Fruit fly (Drosophila melanogaster) whole organism, larva: ENCODE data around the gene sloth2.

Experiments used
- noc ChIP-seq: fragments of 200-800 bp; sonication (Bioruptor generic); optimal IDR thresholded peaks from 3 replicates; lab custom pipeline; 2019; ENCODE audit warnings: missing biosample characterization, mild to moderate bottlenecking, missing genetic modification characterization, moderate library complexity

The sloth2 gene

DNA sequence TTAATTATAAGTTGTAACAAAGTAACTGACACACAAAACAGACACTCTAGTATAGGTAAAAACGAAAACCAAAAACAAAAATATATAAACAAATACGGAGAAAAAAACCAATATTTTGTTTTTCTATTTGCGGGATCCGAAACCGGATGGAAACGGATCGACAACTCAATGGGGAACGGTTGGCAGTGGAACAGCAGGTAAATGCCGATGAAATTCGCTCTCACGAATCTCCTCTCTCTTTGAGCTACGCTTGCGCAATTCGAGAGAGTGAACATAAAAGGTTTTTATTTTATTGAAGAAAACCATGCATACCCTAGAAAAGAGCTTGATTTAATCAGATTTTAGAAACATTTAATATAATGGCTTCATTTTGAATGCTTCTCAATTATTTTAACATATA lies 24.1 kb upstream of the sloth2 start:
- TF ChIP-seq noc: no peak

DNA sequence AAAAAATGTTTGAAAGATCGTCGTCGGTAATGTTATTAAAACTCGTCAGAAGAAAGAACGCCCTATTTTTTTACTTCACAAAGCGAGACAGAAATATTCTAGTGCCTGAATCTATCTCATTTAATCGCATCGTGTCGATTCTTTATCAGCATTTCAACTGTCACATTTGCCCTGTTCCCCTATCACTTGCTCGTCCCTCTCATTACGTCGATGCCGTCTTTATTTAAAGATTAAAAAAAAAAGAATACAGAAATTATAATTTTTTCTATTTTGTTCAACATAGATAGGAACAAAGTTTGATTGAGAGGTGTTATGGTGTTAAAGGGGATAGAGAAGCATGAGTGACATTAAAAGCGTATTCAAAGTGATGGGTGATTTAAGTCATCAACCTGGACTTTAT lies 23.1 kb upstream of the sloth2 start:
- TF ChIP-seq noc: peak; percentile 14

DNA sequence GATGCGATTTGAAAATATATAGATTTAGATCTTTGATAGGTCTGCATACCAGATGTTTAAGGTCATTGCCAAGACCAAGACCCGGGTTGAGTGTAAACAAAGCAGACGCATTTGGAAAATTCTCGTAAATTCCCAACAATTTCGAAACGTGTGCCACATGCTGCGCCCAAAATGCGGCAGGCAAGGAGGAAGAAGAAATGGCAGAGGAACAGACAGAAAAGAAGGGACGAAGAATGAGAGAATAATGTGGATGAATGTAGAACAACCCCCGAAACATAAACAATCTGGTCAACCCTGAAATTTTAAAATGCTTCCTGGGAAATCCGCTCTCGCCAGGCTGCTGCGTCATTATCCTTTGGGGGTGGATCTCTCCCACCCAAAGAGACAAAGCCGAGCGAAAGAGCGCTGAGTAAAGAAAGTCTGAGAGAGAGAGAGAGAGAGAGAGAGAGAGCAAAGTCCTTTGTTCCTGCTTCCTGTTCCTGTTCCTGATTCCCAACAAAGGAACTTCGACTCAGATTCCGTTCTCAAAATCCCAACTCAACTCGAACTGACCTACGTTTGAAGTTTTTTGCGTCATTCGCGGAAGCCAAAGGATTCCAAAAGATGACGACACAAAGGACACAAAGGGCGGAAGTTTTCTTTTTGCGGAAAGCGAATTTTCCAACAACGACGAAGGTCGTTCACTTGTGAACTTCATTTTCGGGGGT lies 22.4 kb upstream of the sloth2 start:
- no peak for TF ChIP-seq noc

DNA sequence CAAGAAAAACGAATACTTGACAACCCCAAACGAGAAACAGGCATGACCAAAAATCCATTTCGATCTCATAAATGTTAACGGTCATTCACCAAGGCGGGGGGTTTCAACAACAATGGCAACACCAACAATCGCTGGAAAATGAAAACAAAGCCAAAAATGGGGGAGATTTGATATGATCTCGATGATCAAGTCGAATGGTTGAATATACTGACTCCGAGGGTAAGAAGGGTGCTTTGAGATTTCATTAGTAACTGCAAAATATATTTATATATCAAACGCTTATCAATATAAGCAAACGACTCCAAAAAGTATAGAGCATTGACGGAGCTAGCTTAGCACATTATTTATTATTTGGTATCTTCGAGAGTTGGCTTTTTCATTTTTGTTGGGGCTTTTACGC lies 21.1 kb upstream of the sloth2 start:
- TF ChIP-seq noc: peak; percentile 38

DNA sequence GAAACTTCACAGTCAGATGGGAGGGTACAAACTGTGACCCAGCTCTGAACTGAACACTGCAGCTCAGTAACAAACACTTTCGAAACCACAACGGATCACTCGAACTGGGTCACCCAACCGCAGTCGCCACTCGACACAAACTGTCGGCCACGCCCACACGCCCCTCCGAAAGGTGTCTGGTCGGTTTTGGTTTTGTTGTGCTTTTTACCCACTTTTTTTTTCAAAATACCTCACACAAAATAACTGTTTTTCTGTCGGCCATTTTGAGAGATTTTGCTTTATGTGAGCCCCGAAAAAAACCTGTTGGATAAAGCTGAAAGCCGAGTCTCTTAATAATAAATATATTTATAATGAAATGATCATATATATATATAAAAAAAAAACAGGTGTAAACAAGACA lies 19.9 kb upstream of the sloth2 start, which contains the start of gene ogre:
TSS of gene ogre (minus strand) at position 33 of the 400 bp plus-strand sequence.
- no peak for TF ChIP-seq noc

DNA sequence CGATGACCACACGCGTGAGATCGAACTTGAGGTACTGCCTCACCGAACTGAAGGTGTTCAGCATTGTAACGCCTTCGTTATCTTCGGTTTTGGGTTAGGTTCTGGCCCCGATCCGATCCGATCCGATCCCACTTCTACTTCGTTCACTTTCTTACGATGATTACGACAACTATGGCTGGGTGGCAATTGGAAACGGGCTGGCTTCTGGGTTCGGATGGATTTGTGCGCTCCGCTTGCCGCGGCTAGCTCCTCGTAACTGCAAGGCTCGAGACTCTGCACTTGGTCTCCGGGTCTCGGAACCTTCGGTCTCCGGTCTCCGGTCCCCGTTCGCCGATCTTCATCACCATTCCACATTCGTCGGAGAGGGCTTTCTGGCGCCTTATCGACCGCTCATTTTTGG lies 17.8 kb upstream of the sloth2 start, which contains the start of gene Inx7:
TSS of gene Inx7 (minus strand) at position 263 of the 400 bp plus-strand sequence.
- TF ChIP-seq noc: no peak

DNA sequence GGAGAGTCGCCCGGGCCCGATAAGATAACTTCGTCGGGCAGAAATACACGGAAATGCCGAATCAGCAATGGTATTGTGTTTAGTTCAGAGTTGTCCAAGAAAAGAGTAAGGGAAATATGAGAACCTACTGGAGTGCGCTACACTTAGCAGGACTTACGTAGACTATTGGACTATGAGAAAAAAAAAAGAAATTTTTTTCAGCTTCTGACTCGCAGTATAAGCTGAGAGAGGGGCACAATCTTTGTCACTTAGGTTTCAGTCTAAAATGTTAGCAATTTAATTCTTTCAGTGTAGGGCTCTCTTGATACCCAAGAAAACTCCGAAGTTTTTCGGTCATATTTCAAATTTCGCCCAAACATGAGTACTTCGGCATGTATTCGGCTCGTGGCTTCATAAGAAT lies 17.4 kb upstream of the sloth2 start:
- peak; percentile 75 for TF ChIP-seq noc

DNA sequence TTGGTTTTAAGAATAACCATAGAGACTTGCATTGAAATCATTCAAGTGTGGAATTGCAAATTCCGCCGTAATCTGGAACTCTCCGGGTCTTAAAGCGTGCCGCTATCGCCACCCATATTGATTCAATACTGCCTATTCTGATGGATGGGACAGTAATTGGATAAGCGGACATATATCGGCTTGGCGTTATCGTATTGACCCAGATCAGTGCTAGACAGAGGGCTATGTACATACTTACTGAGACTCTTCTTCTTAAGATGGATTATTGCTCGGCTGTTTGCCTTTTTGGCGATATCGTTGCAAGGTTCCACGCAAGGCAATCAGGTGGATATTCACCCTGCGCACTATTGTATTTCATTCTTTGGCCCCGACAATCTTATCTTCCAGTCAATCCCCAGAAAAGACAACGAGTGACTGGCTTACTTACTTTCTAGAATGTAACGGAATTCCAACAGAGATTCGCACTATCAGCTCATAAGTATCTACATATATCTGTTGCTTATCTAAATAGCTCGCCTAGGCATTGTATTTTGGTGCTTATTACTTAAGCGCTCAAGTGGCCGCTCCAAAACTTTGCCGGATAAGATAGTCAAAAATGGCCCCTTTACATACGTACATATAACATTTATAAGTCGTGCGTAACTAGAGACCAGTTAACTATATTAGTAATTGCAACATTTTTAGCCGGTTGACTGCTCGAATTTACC lies 16.5 kb upstream of the sloth2 start:
- TF ChIP-seq noc: no peak

DNA sequence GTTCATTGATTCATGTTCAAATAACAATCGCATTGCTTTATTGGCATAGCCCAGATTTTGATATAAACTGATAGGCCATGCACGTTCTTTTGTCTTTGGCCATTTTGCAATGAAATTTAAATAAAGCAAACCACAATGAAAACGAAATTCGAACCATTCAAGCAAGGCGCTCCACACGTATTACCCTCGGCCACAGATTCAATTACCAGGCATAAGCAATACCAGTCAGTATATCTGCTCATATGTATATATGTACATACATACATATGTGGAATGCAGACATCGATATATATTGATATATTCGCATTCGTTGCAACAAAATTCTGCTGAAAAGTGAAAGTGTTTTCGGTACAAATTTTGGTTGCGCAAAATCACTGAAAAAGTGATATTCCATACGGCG lies 15.9 kb upstream of the sloth2 start:
- no peak for TF ChIP-seq noc

DNA sequence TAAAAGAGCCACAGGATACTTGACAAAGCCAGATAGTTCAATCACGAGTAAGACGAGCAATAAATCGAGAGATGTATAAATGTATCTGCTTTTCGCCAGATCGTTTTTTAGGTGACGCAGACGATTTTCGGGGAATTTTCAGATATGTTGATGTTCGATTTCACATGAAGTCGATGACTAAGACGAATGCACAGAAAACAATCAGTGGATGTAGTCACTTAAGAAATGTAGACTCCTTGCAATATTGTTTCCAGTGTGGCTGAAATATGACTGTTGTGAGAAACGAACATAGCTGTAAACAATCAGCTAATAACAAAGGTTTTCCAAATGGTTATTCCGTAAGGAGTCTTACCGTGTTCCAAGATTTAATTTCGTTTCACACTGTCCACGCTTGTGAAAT lies 15.0 kb upstream of the sloth2 start:
- no peak for TF ChIP-seq noc

DNA sequence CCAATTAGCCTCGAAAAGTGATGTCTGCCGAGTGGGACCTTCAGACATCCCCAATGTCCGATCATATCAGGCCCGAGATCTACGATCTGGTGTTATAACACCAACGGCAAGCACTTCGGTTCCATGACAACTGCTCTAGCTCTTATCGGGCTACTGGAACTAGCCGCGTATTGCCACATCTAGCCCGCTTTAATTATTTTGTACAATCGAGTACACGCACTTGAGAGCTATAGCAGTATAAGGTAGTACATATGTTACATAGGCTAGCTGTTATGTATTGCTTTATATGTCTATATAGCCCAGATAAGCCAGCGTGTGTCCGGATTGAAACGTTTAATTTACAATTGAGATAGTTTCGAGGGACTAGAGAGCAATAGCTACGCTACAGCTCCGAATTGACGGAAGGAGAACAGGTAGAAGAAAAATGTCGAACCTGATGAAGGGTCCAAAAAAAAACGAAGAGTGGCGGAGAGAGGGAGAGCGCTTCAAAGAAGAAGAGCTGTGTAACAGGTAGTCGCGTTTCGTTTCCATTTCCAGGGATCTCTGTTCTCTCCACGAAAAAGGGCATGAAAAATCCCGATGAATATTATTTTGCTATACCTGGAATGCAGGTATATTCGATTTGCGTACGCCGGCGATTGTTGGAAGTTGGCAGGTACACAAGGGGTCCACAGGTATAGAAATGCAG lies 14.0 kb upstream of the sloth2 start:
- no peak for TF ChIP-seq noc

DNA sequence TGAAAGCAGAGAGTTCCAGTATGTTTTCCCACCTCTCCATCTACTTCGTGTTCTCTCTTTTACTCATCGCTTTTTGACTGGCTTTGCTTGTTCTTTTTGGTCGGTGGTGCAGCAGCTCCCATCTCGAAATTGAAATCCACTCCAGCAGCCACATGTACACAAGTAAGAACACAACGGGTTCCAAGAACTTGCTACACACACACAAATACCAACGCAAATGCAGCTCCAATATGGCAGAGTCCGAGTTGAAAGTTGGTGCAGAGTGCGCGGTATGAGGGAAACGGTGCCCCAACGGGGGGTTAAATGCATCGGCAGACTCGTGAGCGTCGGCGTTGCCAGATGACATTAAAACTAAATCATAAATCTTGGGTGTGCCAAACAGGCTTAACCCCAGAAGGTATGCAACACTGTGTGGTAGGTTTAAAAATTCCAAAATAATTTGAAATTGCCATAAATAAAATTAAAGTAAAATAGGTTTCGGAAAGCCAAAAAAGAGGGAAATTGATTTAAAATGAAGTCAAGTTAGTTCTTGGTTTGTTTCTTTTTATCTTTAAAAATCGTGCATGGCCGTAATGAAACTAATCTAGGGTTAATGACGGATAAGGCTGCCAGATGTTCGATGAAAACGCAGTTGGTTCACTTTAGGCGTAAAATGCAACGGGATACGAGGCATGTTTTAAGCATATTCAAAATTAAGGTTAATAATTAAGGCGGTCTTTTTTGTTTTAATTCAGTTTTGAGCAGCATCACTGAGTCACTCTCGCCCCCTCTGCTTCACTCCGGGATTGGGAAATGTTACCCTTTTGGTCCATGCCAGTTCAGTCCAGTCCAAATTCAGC lies 13.3 kb upstream of the sloth2 start:
- no peak for TF ChIP-seq noc

DNA sequence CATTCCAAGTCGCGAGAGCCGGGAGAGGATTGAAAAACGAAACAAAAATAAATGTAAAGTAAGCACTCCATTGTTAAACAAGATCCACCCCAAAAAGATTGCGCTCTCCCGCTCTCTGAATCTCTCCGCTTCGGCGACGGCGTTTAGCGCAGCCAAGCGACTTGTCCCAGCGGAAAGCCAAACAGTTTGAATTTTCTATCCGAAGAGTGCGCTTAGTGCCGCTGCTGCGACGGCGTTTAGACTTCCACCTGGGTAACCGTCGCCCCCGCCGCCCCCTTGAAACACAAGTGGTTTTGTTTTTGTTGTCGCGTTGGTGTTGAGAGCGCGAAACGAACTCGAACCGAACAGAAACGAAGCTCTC lies 12.7 kb upstream of the sloth2 start, which contains the start of gene Inx2:
TSS of gene Inx2 (plus strand) at position 181 of the 361 bp plus-strand sequence.
- TF ChIP-seq noc: peak; percentile 67

DNA sequence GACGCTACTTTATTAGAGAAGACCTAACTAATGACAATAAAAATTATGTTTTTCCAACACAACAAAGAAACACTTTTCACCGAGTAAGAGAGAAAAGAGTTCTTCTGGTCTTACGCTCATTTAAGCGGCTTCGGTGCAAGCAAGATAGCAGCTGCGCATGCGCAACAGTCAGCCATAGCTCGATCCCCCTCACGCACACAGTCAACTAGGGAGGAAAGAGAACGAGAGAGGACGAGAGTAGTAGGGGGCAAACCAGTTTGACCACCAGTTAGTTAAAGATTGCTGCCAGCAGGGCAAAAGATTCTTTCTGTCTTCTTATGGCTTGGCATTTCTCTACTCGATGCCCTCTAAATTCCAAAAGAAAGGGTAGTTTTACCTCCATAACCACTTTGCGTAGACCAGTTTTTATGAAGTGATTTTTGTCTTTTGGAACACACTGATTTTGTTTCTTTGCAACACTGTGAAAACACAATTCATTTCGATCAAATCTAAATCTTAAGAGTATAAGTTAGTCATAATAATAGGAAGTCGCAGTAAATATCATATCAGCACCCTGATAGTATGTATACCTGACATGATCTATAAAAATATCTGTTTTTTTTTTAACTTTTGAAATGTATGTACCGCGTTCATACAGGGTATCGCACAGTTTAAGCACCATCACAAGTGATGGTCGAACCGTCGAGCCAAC lies 10.6 kb upstream of the sloth2 start:
- peak; percentile 54 for TF ChIP-seq noc

DNA sequence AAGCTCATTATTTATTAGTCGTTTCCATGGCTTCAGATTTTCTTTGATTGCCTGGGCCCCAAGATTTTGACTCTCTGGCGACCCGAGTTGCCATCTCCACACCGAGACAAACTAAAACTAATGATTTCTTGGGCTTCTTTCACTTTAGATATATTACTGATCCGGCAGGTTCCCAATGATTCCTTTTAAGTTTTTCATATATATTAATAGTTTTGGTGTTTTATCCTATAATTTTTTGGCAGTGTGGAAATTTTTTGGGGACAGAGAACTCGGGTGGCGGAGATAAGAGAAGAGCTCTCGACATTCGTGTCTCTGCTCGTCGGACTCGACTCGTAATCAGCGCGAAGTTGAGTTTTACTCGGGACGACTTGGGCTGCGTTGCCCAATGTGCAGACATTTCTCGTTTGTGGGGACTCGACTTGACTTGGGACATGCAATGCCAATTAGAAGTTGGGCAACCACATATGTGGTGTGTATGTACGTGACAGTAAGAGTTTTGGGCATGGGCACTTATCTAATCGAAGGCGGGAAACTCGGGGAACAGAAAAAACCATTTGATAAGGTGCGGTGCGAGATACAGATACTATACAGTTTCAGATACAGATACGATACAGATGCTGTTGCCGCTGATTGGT lies 9.9 kb upstream of the sloth2 start:
- TF ChIP-seq noc: peak; percentile 27
